Worm (Caenorhabditis elegans): ENCODE results near the gene rsef-1.

Gene rsef-1

ce11 chrX:3059299-3059698, at the start of gene rsef-1:
Gene rsef-1, minus strand, starts transcription at chrX:3059399.
- TF ChIP-seq lsy-2 (tag; optimal IDR thresholded peaks at IDR 0.05) (no peak), peb-1 (tag; optimal IDR thresholded peaks at IDR 0.05) (no peak), C34F6.9 (tag; optimal IDR thresholded peaks at IDR 0.05) (no peak), mab-5 (tag; optimal IDR thresholded peaks at IDR 0.05) (no peak), blmp-1 (tag; optimal IDR thresholded peaks at IDR 0.05; ENCODE audit: insufficient read depth) (no peak), elt-1 (tag; optimal IDR thresholded peaks at IDR 0.05) (no peak), unc-62 (GFP tag; optimal IDR thresholded peaks at IDR 0.05) (no peak), lin-39 (tag; optimal IDR thresholded peaks at IDR 0.05) (no peak), R02D3.7 (tag; optimal IDR thresholded peaks at IDR 0.05) (no peak), ama-1 (optimal IDR thresholded peaks at IDR 0.05) (no peak), unc-55 (GFP tag; optimal IDR thresholded peaks at IDR 0.05) (no peak), nhr-25 (tag; optimal IDR thresholded peaks at IDR 0.05) (no peak)

ce11 chrX:3108603-3109002, 49.4 kb upstream of the rsef-1 start:
- no peak for TF ChIP-seq R02D3.7 (tag; optimal IDR thresholded peaks at IDR 0.05)
- TF ChIP-seq nhr-6 (tag; optimal IDR thresholded peaks at IDR 0.05), result no peak
- TF ChIP-seq lsy-2 (tag; optimal IDR thresholded peaks at IDR 0.05), result peak in 1 of 2 experiments; percentile 37
- TF ChIP-seq ztf-4 (tag; optimal IDR thresholded peaks at IDR 0.05), result no peak
- TF ChIP-seq mdl-1 (tag; optimal IDR thresholded peaks at IDR 0.05), result peak; percentile 19 to 36
- TF ChIP-seq C34F6.9 (tag; optimal IDR thresholded peaks at IDR 0.05), result peak; percentile 29
- no peak for TF ChIP-seq crh-2 (tag; optimal IDR thresholded peaks at IDR 0.05)
- no peak for TF ChIP-seq nhr-11 (tag; optimal IDR thresholded peaks at IDR 0.05)
- TF ChIP-seq sma-9 (GFP tag; optimal IDR thresholded peaks at IDR 0.05), result peak; percentile 46
- no peak for TF ChIP-seq sma-9 (tag; optimal IDR thresholded peaks at IDR 0.05)
- TF ChIP-seq nhr-129 (tag; optimal IDR thresholded peaks at IDR 0.05), result peak; percentile 41
- no peak for TF ChIP-seq nhr-237 (tag; optimal IDR thresholded peaks at IDR 0.05)
- no peak for TF ChIP-seq ZK546.5 (tag; optimal IDR thresholded peaks at IDR 0.05)
- TF ChIP-seq F13H6.1 (tag; optimal IDR thresholded peaks at IDR 0.05), result peak; percentile 36

ce11 chrX:3106137-3106536, 46.9 kb upstream of the rsef-1 start, which contains the start of gene K10B3.5:
Gene K10B3.5, minus strand, starts transcription at chrX:3106479.
- TF ChIP-seq aly-2 (tag; optimal IDR thresholded peaks at IDR 0.05), result no peak
- TF ChIP-seq mab-5 (tag; optimal IDR thresholded peaks at IDR 0.05), result no peak
- no peak for TF ChIP-seq ama-1 (optimal IDR thresholded peaks at IDR 0.05)
- no peak for TF ChIP-seq alr-1 (tag; optimal IDR thresholded peaks at IDR 0.05)
- TF ChIP-seq ztf-1 (GFP tag; conservative IDR thresholded peaks at IDR 0.05), result no peak
- TF ChIP-seq lsy-2 (tag; optimal IDR thresholded peaks at IDR 0.05), result peak in 1 of 2 experiments; percentile 74
- TF ChIP-seq sem-4 (tag; optimal IDR thresholded peaks at IDR 0.05), result peak; percentile 75
- no peak for TF ChIP-seq unc-62 (GFP tag; optimal IDR thresholded peaks at IDR 0.05)
- TF ChIP-seq fos-1 (tag; optimal IDR thresholded peaks at IDR 0.05), result peak; percentile 54
- TF ChIP-seq nhr-12 (tag; optimal IDR thresholded peaks at IDR 0.05), result no peak
- TF ChIP-seq nhr-21 (tag; optimal IDR thresholded peaks at IDR 0.05), result peak; percentile 46
- TF ChIP-seq mdl-1 (tag; optimal IDR thresholded peaks at IDR 0.05), result peak in 1 of 2 experiments; percentile 1
- TF ChIP-seq unc-55 (GFP tag; optimal IDR thresholded peaks at IDR 0.05), result peak; percentile 62
- no peak for TF ChIP-seq elt-3 (tag; optimal IDR thresholded peaks at IDR 0.05)
- TF ChIP-seq gmeb-1 (tag; optimal IDR thresholded peaks at IDR 0.05), result peak; percentile 61
- TF ChIP-seq ztf-11 (tag; optimal IDR thresholded peaks at IDR 0.05), result no peak
- TF ChIP-seq F13H6.1 (tag; optimal IDR thresholded peaks at IDR 0.05), result peak; percentile 55
- no peak for TF ChIP-seq mbf-1 (tag; optimal IDR thresholded peaks at IDR 0.05)
- TF ChIP-seq sma-3 (GFP tag; optimal IDR thresholded peaks at IDR 0.05), result peak; percentile 44
- peak; percentile 15 for TF ChIP-seq lin-11 (tag; optimal IDR thresholded peaks at IDR 0.05)
- TF ChIP-seq egl-27 (tag; optimal IDR thresholded peaks at IDR 0.05), result no peak
- peak; percentile 51 for TF ChIP-seq lin-13 (GFP tag; optimal IDR thresholded peaks at IDR 0.05)
- TF ChIP-seq R02D3.7 (tag; optimal IDR thresholded peaks at IDR 0.05), result no peak
- no peak for TF ChIP-seq nhr-237 (tag; optimal IDR thresholded peaks at IDR 0.05)
- TF ChIP-seq peb-1 (tag; optimal IDR thresholded peaks at IDR 0.05), result no peak
- no peak for TF ChIP-seq nhr-11 (tag; optimal IDR thresholded peaks at IDR 0.05)
- TF ChIP-seq nhr-6 (tag; optimal IDR thresholded peaks at IDR 0.05), result peak; percentile 1
- no peak for TF ChIP-seq nhr-23 (tag; optimal IDR thresholded peaks at IDR 0.05)
- no peak for TF ChIP-seq Y55F3AM.14 (GFP tag; optimal IDR thresholded peaks at IDR 0.05)
- TF ChIP-seq nhr-77 (tag; optimal IDR thresholded peaks at IDR 0.05), result no peak
- no peak for TF ChIP-seq snpc-4 (tag; optimal IDR thresholded peaks at IDR 0.05)
- TF ChIP-seq ceh-82 (tag; optimal IDR thresholded peaks at IDR 0.05), result no peak
- TF ChIP-seq ceh-16 (tag; optimal IDR thresholded peaks at IDR 0.05), result no peak
- TF ChIP-seq sma-9 (GFP tag; optimal IDR thresholded peaks at IDR 0.05), result no peak
- no peak for TF ChIP-seq sma-9 (tag; optimal IDR thresholded peaks at IDR 0.05)
- TF ChIP-seq crh-2 (tag; optimal IDR thresholded peaks at IDR 0.05), result peak; percentile 71
- no peak for TF ChIP-seq lin-39 (tag; optimal IDR thresholded peaks at IDR 0.05)
- TF ChIP-seq skn-1 (tag; optimal IDR thresholded peaks at IDR 0.05), result no peak
- peak; percentile 91 for TF ChIP-seq C34F6.9 (tag; optimal IDR thresholded peaks at IDR 0.05)
- no peak for TF ChIP-seq ztf-4 (tag; optimal IDR thresholded peaks at IDR 0.05)
- peak; percentile 72 for TF ChIP-seq nhr-129 (tag; optimal IDR thresholded peaks at IDR 0.05)
- TF ChIP-seq nhr-10 (tag; optimal IDR thresholded peaks at IDR 0.05), result no peak
- no peak for TF ChIP-seq blmp-1 (tag; optimal IDR thresholded peaks at IDR 0.05; ENCODE audit: insufficient read depth)
- TF ChIP-seq ZK546.5 (tag; optimal IDR thresholded peaks at IDR 0.05), result no peak
- TF ChIP-seq nhr-25 (tag; optimal IDR thresholded peaks at IDR 0.05), result peak; percentile 74
- no peak for TF ChIP-seq unc-39 (tag; optimal IDR thresholded peaks at IDR 0.05)
- no peak for TF ChIP-seq zag-1 (tag; optimal IDR thresholded peaks at IDR 0.05)
